Worm (Caenorhabditis elegans) whole organism, late embryonic: ENCODE measurements around the gene hlh-25.

Source experiments
- C08G9.2 ChIP-seq: sonication (generic microtip); optimal IDR thresholded peaks from 2 replicates; lab custom pipeline; 2016; ENCODE audit warnings: mild to moderate bottlenecking, missing genetic modification characterization, moderate library complexity, missing compliant biosample characterization
- C38D4.7 ChIP-seq: fragments of 200-800 bp; sonication (Bioruptor generic); optimal IDR thresholded peaks from 2 replicates; lab custom pipeline; 2018; ENCODE audit warnings: mild to moderate bottlenecking, missing genetic modification characterization, moderate library complexity, missing compliant biosample characterization
- F13H6.1 ChIP-seq: sonication (generic microtip); optimal IDR thresholded peaks from 2 replicates; lab custom pipeline; 2016; ENCODE audit warnings: missing genetic modification characterization, missing compliant biosample characterization
- K02D7.2 ChIP-seq: sonication (generic microtip); optimal IDR thresholded peaks from 2 replicates; lab custom pipeline; 2017; ENCODE audit warnings: mild to moderate bottlenecking, missing genetic modification characterization, missing compliant biosample characterization
- K09A11.1 ChIP-seq: sonication (generic microtip); optimal IDR thresholded peaks from 2 replicates; lab custom pipeline; 2017; ENCODE audit warnings: antibody characterized with exemption, mild to moderate bottlenecking, missing genetic modification characterization, missing compliant biosample characterization; ENCODE audit not compliant: insufficient read depth
- T23F11.4 ChIP-seq: fragments of 200-800 bp; sonication (Bioruptor generic); optimal IDR thresholded peaks from 2 replicates; lab custom pipeline; 2018; ENCODE audit warnings: mild to moderate bottlenecking, missing genetic modification characterization, missing compliant biosample characterization
- ahr-1 ChIP-seq: sonication (generic microtip); optimal IDR thresholded peaks from 2 replicates; lab custom pipeline; 2016; ENCODE audit warnings: missing genetic modification characterization, missing compliant biosample characterization
- ama-1 ChIP-seq: fragments of 150-350 bp; optimal IDR thresholded peaks from 2 replicates; lab custom pipeline; 2014
- ceh-19 ChIP-seq: fragments of 200-800 bp; sonication (Bioruptor generic); optimal IDR thresholded peaks from 2 replicates; lab custom pipeline; 2018; ENCODE audit warnings: mild to moderate bottlenecking, missing genetic modification characterization, missing compliant biosample characterization
- ceh-2 ChIP-seq: sonication (generic microtip); optimal IDR thresholded peaks from 2 replicates; lab custom pipeline; 2016; ENCODE audit warnings: missing genotype, missing genetic modification characterization, missing compliant biosample characterization
- ceh-24 ChIP-seq: sonication (generic microtip); optimal IDR thresholded peaks from 2 replicates; lab custom pipeline; 2016; ENCODE audit warnings: mild to moderate bottlenecking, missing genetic modification characterization, missing compliant biosample characterization
- ceh-30 ChIP-seq: fragments of 150-350 bp; optimal IDR thresholded peaks from 2 replicates; lab custom pipeline; 2014; ENCODE audit warnings: missing biosample characterization, missing genetic modification characterization
- dve-1 ChIP-seq: sonication (generic microtip); optimal IDR thresholded peaks from 2 replicates; lab custom pipeline; 2017; ENCODE audit warnings: antibody characterized with exemption, mild to moderate bottlenecking, missing genetic modification characterization, missing compliant biosample characterization
- elt-4 ChIP-seq: sonication (generic microtip); optimal IDR thresholded peaks from 2 replicates; lab custom pipeline; 2016; ENCODE audit warnings: missing genetic modification characterization, missing compliant biosample characterization
- ets-4 ChIP-seq: sonication (generic microtip); optimal IDR thresholded peaks from 2 replicates; lab custom pipeline; 2016; ENCODE audit warnings: missing genetic modification characterization, missing compliant biosample characterization
- eyg-1 ChIP-seq: sonication (generic microtip); optimal IDR thresholded peaks from 2 replicates; lab custom pipeline; 2016; ENCODE audit warnings: missing genotype, missing genetic modification characterization, missing compliant biosample characterization
- fax-1 ChIP-seq: sonication (generic microtip); optimal IDR thresholded peaks from 2 replicates; lab custom pipeline; 2016; ENCODE audit warnings: missing genotype, missing genetic modification characterization, missing compliant biosample characterization
- fkh-10 ChIP-seq: fragments of 150-350 bp; optimal IDR thresholded peaks from 2 replicates; lab custom pipeline; 2014; ENCODE audit warnings: missing biosample characterization, missing genetic modification reagents, missing genetic modification characterization
- hlh-15 ChIP-seq: sonication (generic microtip); optimal IDR thresholded peaks from 2 replicates; lab custom pipeline; 2016; ENCODE audit warnings: missing genetic modification characterization, missing compliant biosample characterization
- hlh-30 ChIP-seq: sonication (generic microtip); optimal IDR thresholded peaks from 2 replicates; lab custom pipeline; 2017; ENCODE audit warnings: antibody characterized with exemption, missing genetic modification characterization, missing compliant biosample characterization; ENCODE audit not compliant: insufficient read depth
- hlh-6 ChIP-seq: sonication (generic microtip); optimal IDR thresholded peaks from 2 replicates; lab custom pipeline; 2016; ENCODE audit warnings: missing genotype, missing genetic modification characterization, missing compliant biosample characterization
- hlh-8 ChIP-seq: sonication (generic microtip); optimal IDR thresholded peaks from 2 replicates; lab custom pipeline; 2016; ENCODE audit warnings: missing genotype, missing genetic modification characterization, missing compliant biosample characterization
- nfya-1 ChIP-seq: sonication (generic microtip); optimal IDR thresholded peaks from 2 replicates; lab custom pipeline; 2017; ENCODE audit warnings: missing genetic modification characterization, mild to moderate bottlenecking, missing compliant biosample characterization, antibody characterized with exemption, moderate library complexity
- odd-2 ChIP-seq: sonication (generic microtip); optimal IDR thresholded peaks from 2 replicates; lab custom pipeline; 2017; ENCODE audit warnings: antibody characterized with exemption, mild to moderate bottlenecking, missing genetic modification characterization, missing compliant biosample characterization
- pha-2 ChIP-seq: sonication (generic microtip); optimal IDR thresholded peaks from 2 replicates; lab custom pipeline; 2017; ENCODE audit warnings: mild to moderate bottlenecking, missing genetic modification characterization, missing compliant biosample characterization
- pqm-1 ChIP-seq: sonication (generic microtip); optimal IDR thresholded peaks from 2 replicates; lab custom pipeline; 2016; ENCODE audit warnings: missing genetic modification characterization, missing compliant biosample characterization
- pros-1 ChIP-seq: fragments of 150-350 bp; optimal IDR thresholded peaks from 2 replicates; lab custom pipeline; 2014; ENCODE audit warnings: missing biosample characterization, missing genetic modification reagents, missing genetic modification characterization
- ref-2 ChIP-seq: sonication (generic microtip); optimal IDR thresholded peaks from 2 replicates; lab custom pipeline; 2016; ENCODE audit warnings: missing genetic modification characterization, missing compliant biosample characterization
- rnt-1 ChIP-seq: sonication (generic microtip); optimal IDR thresholded peaks from 2 replicates; lab custom pipeline; 2016; ENCODE audit warnings: missing genetic modification characterization, missing compliant biosample characterization
- sdc-2 ChIP-seq: sonication (generic microtip); optimal IDR thresholded peaks from 2 replicates; lab custom pipeline; 2016; ENCODE audit warnings: missing genotype, missing genetic modification characterization, missing compliant biosample characterization
- sox-2 ChIP-seq: fragments of 200-800 bp; sonication (Bioruptor generic); IDR thresholded peaks from 2 replicates; pipeline ENCODE4 v1.3.6; 2022; ENCODE audit warnings: missing genetic modification reagents, missing genetic modification characterization, missing compliant biosample characterization
- tbx-2 ChIP-seq: sonication (generic microtip); optimal IDR thresholded peaks from 2 replicates; lab custom pipeline; 2016; ENCODE audit warnings: missing genetic modification characterization, missing compliant biosample characterization
- zip-5 ChIP-seq: sonication (generic microtip); optimal IDR thresholded peaks from 2 replicates; lab custom pipeline; 2016; ENCODE audit warnings: missing genetic modification characterization, missing compliant biosample characterization

The hlh-25 gene

ce11 chrII:5522637-5523036 lies 12.4 kb upstream of the hlh-25 start, which contains the start of gene ZK177.11:
Gene ZK177.11, plus strand, starts transcription at chrII:5522937.
- TF ChIP-seq K09A11.1 (tag; lab: Kevin White, UChicago) (no peak), hlh-30 (tag; lab: Kevin White, UChicago) (no peak), K02D7.2 (tag; lab: Kevin White, UChicago) (no peak), zip-5 (tag; lab: Kevin White, UChicago) (no peak), C08G9.2 (no peak)

- TF ChIP-seq hlh-15, result no peak
- no peak for TF ChIP-seq nfya-1 (tag; lab: Kevin White, UChicago)
- no peak for TF ChIP-seq dve-1 (tag; lab: Kevin White, UChicago)
- no peak for TF ChIP-seq elt-4 (tag; lab: Kevin White, UChicago)
- TF ChIP-seq C38D4.7, result no peak
- TF ChIP-seq hlh-8 (tag; lab: Kevin White, UChicago), result no peak
- TF ChIP-seq ahr-1 (tag; lab: Kevin White, UChicago), result no peak
- TF ChIP-seq ets-4 (tag; lab: Kevin White, UChicago), result no peak
- no peak for TF ChIP-seq rnt-1 (tag; lab: Kevin White, UChicago)
- no peak for TF ChIP-seq ref-2 (tag; lab: Kevin White, UChicago)
- no peak for TF ChIP-seq pros-1
- no peak for TF ChIP-seq eyg-1 (tag; lab: Kevin White, UChicago)
- no peak for TF ChIP-seq sdc-2 (tag; lab: Kevin White, UChicago)
- no peak for TF ChIP-seq ceh-24 (tag; lab: Kevin White, UChicago)
- TF ChIP-seq sox-2 (GFP tag; lab: Robert Waterston, UW), result no peak
- no peak for TF ChIP-seq pqm-1 (tag; lab: Kevin White, UChicago)
- no peak for TF ChIP-seq fax-1
- no peak for TF ChIP-seq odd-2 (tag; lab: Kevin White, UChicago)
- no peak for TF ChIP-seq fkh-10 (GFP tag; lab: Kevin White, UChicago)
- TF ChIP-seq ceh-30 (tag; lab: Kevin White, UChicago), result no peak
- TF ChIP-seq, all 69 proteins: peak for 0
Observed at ce11 chrII:5525297-5525696, 9.7 kb upstream of the hlh-25 start, which contains the start of gene tbx-35. Gene tbx-35, minus strand, starts transcription at chrII:5525397.

- no peak for TF ChIP-seq ceh-19
- no peak for TF ChIP-seq zip-5 (tag; lab: Kevin White, UChicago)
- no peak for TF ChIP-seq ceh-24 (tag; lab: Kevin White, UChicago)
- no peak for TF ChIP-seq nfya-1 (tag; lab: Kevin White, UChicago)
- TF ChIP-seq ceh-30 (tag; lab: Kevin White, UChicago), result no peak
- no peak for TF ChIP-seq sox-2 (GFP tag; lab: Robert Waterston, UW)
Observed at ce11 chrII:5527841-5528240, 7.2 kb upstream of the hlh-25 start, which contains the start of gene ZK177.1. Gene ZK177.1, plus strand, starts transcription at chrII:5528141.

- TF ChIP-seq ahr-1 (tag; lab: Kevin White, UChicago) (no peak), pha-2 (tag; lab: Kevin White, UChicago) (no peak), hlh-8 (tag; lab: Kevin White, UChicago) (no peak), C08G9.2 (no peak), F13H6.1 (tag; lab: Kevin White, UChicago) (no peak), T23F11.4 (GFP tag; lab: Kevin White, UChicago) (no peak), hlh-30 (tag; lab: Kevin White, UChicago) (no peak), sox-2 (GFP tag; lab: Robert Waterston, UW) (no peak), ama-1 (lab: Kevin White, UChicago) (no peak), eyg-1 (tag; lab: Kevin White, UChicago) (no peak)
Observed at ce11 chrII:5531855-5532328, 3.1 kb upstream of the hlh-25 start, which contains the start of gene C17C3.9. Gene C17C3.9, minus strand, starts transcription at chrII:5532278.

- TF ChIP-seq sox-2 (GFP tag; lab: Robert Waterston, UW) (no peak), dve-1 (tag; lab: Kevin White, UChicago) (no peak), C38D4.7 (no peak), tbx-2 (tag; lab: Kevin White, UChicago) (no peak), ceh-2 (tag; lab: Kevin White, UChicago) (no peak), hlh-6 (tag; lab: Kevin White, UChicago) (no peak), ets-4 (tag; lab: Kevin White, UChicago) (no peak), odd-2 (tag; lab: Kevin White, UChicago) (no peak)
Observed at ce11 chrII:5533642-5534041, 1.4 kb upstream of the hlh-25 start, which contains the start of gene hlh-26. Gene hlh-26, minus strand, starts transcription at chrII:5533742.
